Worm (Caenorhabditis elegans): ENCODE data around the gene B0252.3.

- TF ChIP-seq ZK546.5 (tag; optimal IDR thresholded peaks at IDR 0.05) (no peak), tra-1 (GFP tag; IDR thresholded peaks at IDR 0.05) (no peak), ztf-11 (tag; optimal IDR thresholded peaks at IDR 0.05) (no peak), fkh-10 (GFP tag; optimal IDR thresholded peaks at IDR 0.05) (no peak), snpc-1.2 (GFP tag; IDR thresholded peaks at IDR 0.05) (no peak), pqm-1 (tag; optimal IDR thresholded peaks at IDR 0.05) (no peak), ama-1 (optimal IDR thresholded peaks at IDR 0.05) (no peak), pha-4 (GFP tag; IDR thresholded peaks at IDR 0.05) (no peak), pha-4 (tag; optimal IDR thresholded peaks at IDR 0.05) (no peak), mdl-1 (tag; optimal IDR thresholded peaks at IDR 0.05) (no peak), fos-1 (tag; optimal IDR thresholded peaks at IDR 0.05) (no peak), nhr-25 (tag; optimal IDR thresholded peaks at IDR 0.05; ENCODE audit: borderline replicate concordance, insufficient read depth) (no peak)
Observed at ce11 chrII:6927034-6927433, 19.5 kb upstream of the B0252.3 start.
